Worm (Caenorhabditis elegans) whole organism, L1 larva: ENCODE data around the gene T23E1.1.

Experiments used
- Y116A8C.19 ChIP-seq: sonication (generic microtip); optimal IDR thresholded peaks from 2 replicates; lab custom pipeline; 2016; ENCODE audit warnings: missing compliant biosample characterization, missing genetic modification characterization, borderline replicate concordance
- aly-2 ChIP-seq: fragments of 150-350 bp; optimal IDR thresholded peaks from 2 replicates; lab custom pipeline; 2014; ENCODE audit warnings: missing biosample characterization, missing genetic modification characterization
- ama-1 ChIP-seq: fragments of 150-350 bp; optimal IDR thresholded peaks from 2 replicates; lab custom pipeline; 2014
- egl-27 ChIP-seq, 2 experiments: fragments of 150-350 bp in 1 of 2; sonication (generic microtip); optimal IDR thresholded peaks; 3 replicates each; lab custom pipeline; 2017 to 2018; ENCODE audit warnings: missing biosample characterization in 2 of 2, missing genetic modification characterization in 2 of 2, missing genetic modification reagents in 2 of 2
- jun-1 ChIP-seq: fragments of 150-350 bp; optimal IDR thresholded peaks from 2 replicates; lab custom pipeline; 2014; ENCODE audit warnings: missing biosample characterization, missing genetic modification reagents, missing genetic modification characterization
- nhr-11 ChIP-seq: fragments of 150-350 bp; optimal IDR thresholded peaks from 2 replicates; lab custom pipeline; 2014; ENCODE audit warnings: missing biosample characterization, missing genetic modification characterization

DNA sequence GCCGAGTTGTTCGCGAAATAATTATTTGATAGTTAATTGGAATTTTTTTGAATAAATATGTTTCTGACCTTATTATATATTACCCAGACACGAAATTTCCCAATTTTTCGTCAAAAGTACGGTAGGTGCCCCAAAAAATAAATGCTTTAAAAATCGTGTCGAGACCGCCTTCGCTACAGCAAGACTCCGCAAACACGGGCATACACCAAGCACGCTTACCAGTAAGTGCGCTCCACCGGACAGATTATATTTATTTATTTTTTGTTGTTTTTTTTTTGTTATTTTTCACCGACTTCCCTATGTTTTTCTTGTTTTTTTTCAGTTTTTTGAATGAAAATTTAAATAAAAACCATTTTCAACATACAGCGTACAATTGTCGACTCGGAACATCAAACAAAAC lies 14.7 kb upstream of the T23E1.1 start:
- TF ChIP-seq Y116A8C.19 (tag; lab: Kevin White, UChicago) (no peak), egl-27 (tag; optimal IDR thresholded peaks at IDR 0.05; lab: Kevin White, UChicago) (no peak), ama-1 (no peak), aly-2 (tag; lab: Kevin White, UChicago) (no peak), nhr-11 (tag; lab: Kevin White, UChicago) (no peak), jun-1 (tag; lab: Kevin White, UChicago) (no peak)
